Fruit fly (Drosophila melanogaster): ENCODE measurements around the gene CCHa1.

dm6 chr3R:14140912-14141311, 44.3 kb upstream of the CCHa1 start:
- no peak for TF ChIP-seq GATAd (GFP tag; optimal IDR thresholded peaks at IDR 0.05)
- no peak for TF ChIP-seq Rel (GFP tag; optimal IDR thresholded peaks at IDR 0.05)
- no peak for TF ChIP-seq Rel (tag; optimal IDR thresholded peaks at IDR 0.05)
- TF ChIP-seq Abd-B (GFP tag; optimal IDR thresholded peaks at IDR 0.05): no peak
- TF ChIP-seq jim (GFP tag; optimal IDR thresholded peaks at IDR 0.05): no peak
- no peak for TF ChIP-seq woc (GFP tag; optimal IDR thresholded peaks at IDR 0.05)
- no peak for TF ChIP-seq psq (GFP tag; optimal IDR thresholded peaks at IDR 0.05)
